Fruit fly (Drosophila melanogaster) whole organism, embryonic: ENCODE data around the gene CG43089.

Experiments used
- Adf1 ChIP-seq: fragments of 200-800 bp; sonication (Bioruptor generic); IDR thresholded peaks from 2 replicates; pipeline ENCODE4 v1.3.6; 2022; ENCODE audit warnings: missing biosample characterization, missing genetic modification characterization
- Atf3 ChIP-seq: fragments of 200-800 bp; sonication (Bioruptor generic); optimal IDR thresholded peaks from 3 replicates; lab custom pipeline; 2016; ENCODE audit warnings: missing biosample characterization, missing genetic modification characterization
- BtbVII ChIP-seq: fragments of 200-800 bp; sonication (Bioruptor generic); optimal IDR thresholded peaks from 3 replicates; lab custom pipeline; 2017; ENCODE audit warnings: missing biosample characterization, mild to moderate bottlenecking, missing genetic modification characterization
- CG10209 ChIP-seq: fragments of 200-800 bp; sonication (Bioruptor generic); optimal IDR thresholded peaks from 3 replicates; lab custom pipeline; 2017; ENCODE audit warnings: missing biosample characterization, mild to moderate bottlenecking, missing genetic modification characterization, missing genetic modification reagents
- CG11504 ChIP-seq: fragments of 200-800 bp; sonication (Bioruptor generic); optimal IDR thresholded peaks from 3 replicates; lab custom pipeline; 2019; ENCODE audit warnings: missing biosample characterization, mild to moderate bottlenecking, missing genetic modification characterization, moderate library complexity
- CG11696 ChIP-seq: fragments of 200-800 bp; sonication (Bioruptor generic); IDR thresholded peaks from 2 replicates; pipeline ENCODE4 v1.3.6; 2022; ENCODE audit warnings: missing biosample characterization, missing genetic modification characterization
- CG12104 ChIP-seq: fragments of 200-800 bp; sonication (Bioruptor generic); optimal IDR thresholded peaks from 3 replicates; lab custom pipeline; 2016; ENCODE audit warnings: missing biosample characterization, missing genetic modification characterization
- CG12744 ChIP-seq: fragments of 200-800 bp; sonication (Bioruptor generic); optimal IDR thresholded peaks from 2 replicates; lab custom pipeline; 2016; ENCODE audit warnings: missing biosample characterization, missing genetic modification characterization
- CG13624 ChIP-seq: fragments of 200-800 bp; sonication (Bioruptor generic); optimal IDR thresholded peaks from 2 replicates; lab custom pipeline; 2016; ENCODE audit warnings: missing biosample characterization, missing genetic modification characterization
- CG14441 ChIP-seq: fragments of 200-800 bp; sonication (Bioruptor generic); IDR thresholded peaks from 2 replicates; pipeline ENCODE4 v1.3.6; 2022; ENCODE audit warnings: missing biosample characterization, missing genetic modification characterization
- CG15479 ChIP-seq: fragments of 200-800 bp; sonication (Bioruptor generic); optimal IDR thresholded peaks from 3 replicates; lab custom pipeline; 2019; ENCODE audit warnings: missing biosample characterization, mild to moderate bottlenecking, missing genetic modification characterization, moderate library complexity
- CG15514 ChIP-seq: fragments of 200-800 bp; sonication (Bioruptor generic); optimal IDR thresholded peaks from 3 replicates; lab custom pipeline; 2017; ENCODE audit warnings: missing biosample characterization, missing genetic modification characterization, mild to moderate bottlenecking, moderate library complexity, missing genetic modification reagents
- CG1603 ChIP-seq: fragments of 200-800 bp; sonication (Bioruptor generic); optimal IDR thresholded peaks from 2 replicates; lab custom pipeline; 2019; ENCODE audit warnings: missing biosample characterization, mild to moderate bottlenecking, missing genetic modification characterization, moderate library complexity
- CG16863 ChIP-seq: fragments of 200-800 bp; sonication (Bioruptor generic); optimal IDR thresholded peaks from 3 replicates; lab custom pipeline; 2016; ENCODE audit warnings: missing biosample characterization, missing genetic modification characterization
- CG18764 ChIP-seq: fragments of 200-800 bp; sonication (Bioruptor generic); optimal IDR thresholded peaks from 3 replicates; lab custom pipeline; 2016; ENCODE audit warnings: missing biosample characterization, missing genetic modification characterization
- CG2129 ChIP-seq: fragments of 200-800 bp; sonication (Bioruptor generic); IDR thresholded peaks from 2 replicates; pipeline ENCODE4 v1.3.6; 2022; ENCODE audit warnings: missing biosample characterization, missing genetic modification characterization; ENCODE audit not compliant: partially characterized antibody
- CG2199 ChIP-seq: fragments of 200-800 bp; sonication (Bioruptor generic); IDR thresholded peaks from 3 replicates; pipeline ENCODE4 v1.3.6; 2022; ENCODE audit warnings: missing biosample characterization, missing genetic modification characterization
- CG31365 ChIP-seq: fragments of 200-800 bp; sonication (Bioruptor generic); optimal IDR thresholded peaks from 2 replicates; lab custom pipeline; 2018; ENCODE audit warnings: missing biosample characterization, mild to moderate bottlenecking, missing genetic modification characterization
- CG3838 ChIP-seq: fragments of 200-800 bp; sonication (Bioruptor generic); optimal IDR thresholded peaks from 3 replicates; lab custom pipeline; 2016; ENCODE audit warnings: missing biosample characterization, missing genetic modification characterization
- CG5953 ChIP-seq: fragments of 200-800 bp; sonication (Bioruptor generic); IDR thresholded peaks from 2 replicates; pipeline ENCODE4 v1.3.6; 2022; ENCODE audit warnings: missing biosample characterization, missing genetic modification characterization
- CG6654 ChIP-seq: fragments of 200-800 bp; sonication (Bioruptor generic); optimal IDR thresholded peaks from 2 replicates; lab custom pipeline; 2017; ENCODE audit warnings: missing biosample characterization, mild to moderate bottlenecking, missing genetic modification characterization
- CG6813 ChIP-seq: fragments of 200-800 bp; sonication (Bioruptor generic); optimal IDR thresholded peaks from 2 replicates; lab custom pipeline; 2017; ENCODE audit warnings: missing biosample characterization, missing genetic modification characterization, mild to moderate bottlenecking, moderate library complexity, missing genetic modification reagents
- Camta ChIP-seq: fragments of 200-800 bp; sonication (Bioruptor generic); optimal IDR thresholded peaks from 2 replicates; lab custom pipeline; 2016; ENCODE audit warnings: missing biosample characterization, missing genetic modification characterization
- Dll ChIP-seq: fragments of 200-800 bp; sonication (Bioruptor generic); IDR thresholded peaks from 4 replicates; pipeline ENCODE4 v1.3.6; 2022; ENCODE audit warnings: missing biosample characterization, missing genetic modification characterization; ENCODE audit not compliant: partially characterized antibody
- Doc2 ChIP-seq: fragments of 200-800 bp; sonication (Bioruptor generic); IDR thresholded peaks from 2 replicates; pipeline ENCODE4 v1.3.6; 2022; ENCODE audit warnings: missing biosample characterization, missing genetic modification characterization
- Drgx ChIP-seq: fragments of 200-800 bp; sonication (Bioruptor generic); IDR thresholded peaks from 2 replicates; pipeline ENCODE4 v1.3.6; 2022; ENCODE audit warnings: missing biosample characterization, missing genetic modification characterization
- E2f2 ChIP-seq: fragments of 200-800 bp; sonication (Bioruptor generic); IDR thresholded peaks from 2 replicates; pipeline ENCODE4 v1.3.6; 2022; ENCODE audit warnings: missing biosample characterization, missing genetic modification characterization
- HHEX ChIP-seq: fragments of 200-800 bp; sonication (Bioruptor generic); optimal IDR thresholded peaks from 3 replicates; lab custom pipeline; 2017; ENCODE audit warnings: missing biosample characterization, mild to moderate bottlenecking, missing genetic modification characterization, missing genetic modification reagents
- Myb ChIP-seq: fragments of 200-800 bp; sonication (Bioruptor generic); optimal IDR thresholded peaks from 2 replicates; lab custom pipeline; 2016; ENCODE audit warnings: missing biosample characterization, missing genetic modification characterization
- caup ChIP-seq: fragments of 200-800 bp; sonication (Bioruptor generic); optimal IDR thresholded peaks from 3 replicates; lab custom pipeline; 2017; ENCODE audit warnings: missing biosample characterization, mild to moderate bottlenecking, missing genetic modification characterization, moderate library complexity; ENCODE audit not compliant: severe bottlenecking
- chn ChIP-seq: fragments of 200-800 bp; sonication (Bioruptor generic); optimal IDR thresholded peaks from 2 replicates; lab custom pipeline; 2016; ENCODE audit warnings: missing biosample characterization, missing genetic modification characterization
- danr ChIP-seq: fragments of 200-800 bp; sonication (Bioruptor generic); IDR thresholded peaks from 2 replicates; pipeline ENCODE4 v1.3.6; 2022; ENCODE audit warnings: missing biosample characterization, missing genetic modification characterization
- dmrt99B ChIP-seq: fragments of 200-800 bp; sonication (Bioruptor generic); optimal IDR thresholded peaks from 2 replicates; lab custom pipeline; 2018; ENCODE audit warnings: missing biosample characterization, mild to moderate bottlenecking, missing genetic modification characterization, moderate library complexity
- fd64A ChIP-seq: fragments of 200-800 bp; sonication (Bioruptor generic); optimal IDR thresholded peaks from 3 replicates; lab custom pipeline; 2018; ENCODE audit warnings: missing biosample characterization, mild to moderate bottlenecking, missing genetic modification characterization
- fu2 ChIP-seq: fragments of 200-800 bp; sonication (Bioruptor generic); optimal IDR thresholded peaks from 2 replicates; lab custom pipeline; 2016; ENCODE audit warnings: missing biosample characterization, missing genetic modification characterization
- grn ChIP-seq: fragments of 200-800 bp; sonication (Bioruptor generic); optimal IDR thresholded peaks from 3 replicates; lab custom pipeline; 2017; ENCODE audit warnings: missing biosample characterization, missing genetic modification characterization
- gt ChIP-seq: fragments of 200-800 bp; sonication (Bioruptor generic); IDR thresholded peaks from 2 replicates; pipeline ENCODE4 v1.3.6; 2022; ENCODE audit warnings: missing biosample characterization, missing genetic modification characterization
- kay ChIP-seq: fragments of 200-800 bp; sonication (Bioruptor generic); optimal IDR thresholded peaks from 2 replicates; lab custom pipeline; 2016; ENCODE audit warnings: missing biosample characterization, missing genetic modification characterization
- lab ChIP-seq: fragments of 200-800 bp; sonication (Bioruptor generic); optimal IDR thresholded peaks from 3 replicates; lab custom pipeline; 2017; ENCODE audit warnings: missing biosample characterization, missing genetic modification characterization, mild to moderate bottlenecking, moderate library complexity, missing genetic modification reagents
- mam ChIP-seq: fragments of 200-800 bp; sonication (Bioruptor generic); optimal IDR thresholded peaks from 3 replicates; lab custom pipeline; 2016; ENCODE audit warnings: missing biosample characterization, missing genetic modification characterization
- salm ChIP-seq: fragments of 200-800 bp; sonication (Bioruptor generic); optimal IDR thresholded peaks from 2 replicates; lab custom pipeline; 2018; ENCODE audit warnings: missing biosample characterization, mild to moderate bottlenecking, missing genetic modification characterization
- sd ChIP-seq: fragments of 200-800 bp; sonication (Bioruptor generic); optimal IDR thresholded peaks from 3 replicates; lab custom pipeline; 2018; ENCODE audit warnings: missing biosample characterization, mild to moderate bottlenecking, missing genetic modification characterization, moderate library complexity
- sob ChIP-seq: fragments of 200-800 bp; sonication (Bioruptor generic); IDR thresholded peaks from 2 replicates; pipeline ENCODE4 v1.3.6; 2022; ENCODE audit warnings: missing biosample characterization, missing genetic modification characterization
- sr ChIP-seq: fragments of 200-800 bp; sonication (Bioruptor generic); IDR thresholded peaks from 3 replicates; pipeline ENCODE4 v1.3.6; 2022; ENCODE audit warnings: missing biosample characterization, missing genetic modification characterization
- trh ChIP-seq: fragments of 200-800 bp; sonication (Bioruptor generic); optimal IDR thresholded peaks from 2 replicates; lab custom pipeline; 2016; ENCODE audit warnings: missing biosample characterization, missing genetic modification characterization
- usp ChIP-seq: fragments of >200 bp; optimal IDR thresholded peaks from 2 replicates; lab custom pipeline; 2017; ENCODE audit warnings: missing biosample characterization, missing genetic modification characterization
- vnd ChIP-seq: fragments of 200-800 bp; sonication (Bioruptor generic); IDR thresholded peaks from 3 replicates; pipeline ENCODE4 v1.3.6; 2022; ENCODE audit warnings: missing biosample characterization, missing genetic modification characterization; ENCODE audit not compliant: partially characterized antibody

The CG43089 gene

dm6 chr3L:3686274-3686673 is 27.6 kb upstream of the CG43089 start:
- TF ChIP-seq fd64A, result no peak
- TF ChIP-seq Drgx (GFP tag; lab: Robert Waterston, UW), result peak; percentile 51; the same call in 1 of the 2 replicates

DNA sequence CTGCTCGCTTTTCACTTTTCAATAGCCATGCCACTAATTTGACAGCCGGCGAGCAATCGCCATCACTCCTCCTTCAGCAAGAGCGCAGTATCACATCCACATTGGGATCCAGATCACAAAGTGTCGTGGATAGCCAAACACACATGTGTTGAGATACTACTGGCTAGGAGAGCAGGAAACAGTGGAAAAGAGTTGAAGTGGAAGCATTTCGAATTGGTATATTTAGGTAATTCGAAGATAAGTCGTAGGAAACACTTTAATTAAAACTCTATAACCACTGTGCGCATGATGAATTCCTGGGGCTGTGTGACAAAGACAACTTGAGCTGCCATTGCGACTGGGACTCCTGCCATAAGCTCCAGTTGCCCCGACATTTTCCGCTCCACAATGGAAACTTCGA is 23.7 kb upstream of the CG43089 start:
- TF ChIP-seq CG2129 (GFP tag; lab: Robert Waterston, UW), result no peak
- no peak for TF ChIP-seq CG5953 (GFP tag; lab: Robert Waterston, UW)
- peak; percentile 14; the same call in 1 of the 2 replicates for TF ChIP-seq gt (GFP tag; lab: Robert Waterston, UW)
- peak; percentile 25; the same call in 1 of the 2 replicates for TF ChIP-seq Drgx (GFP tag; lab: Robert Waterston, UW)
- TF ChIP-seq fu2, result no peak
- no peak for TF ChIP-seq chn (GFP tag; lab: Kevin White, UChicago)

dm6 chr3L:3691639-3692038 is 22.2 kb upstream of the CG43089 start:
- TF ChIP-seq Camta, result no peak
- TF ChIP-seq CG31365 (tag; lab: Kevin White, UChicago), result no peak
- no peak for TF ChIP-seq Doc2 (GFP tag; lab: Robert Waterston, UW)
- peak; percentile 20; the same call in 1 of the 2 replicates for TF ChIP-seq CG14441 (GFP tag; lab: Robert Waterston, UW)
- TF ChIP-seq CG6813 (GFP tag; lab: Kevin White, UChicago), result peak; percentile 22
- no peak for TF ChIP-seq CG10209
- no peak for TF ChIP-seq CG3838
- TF ChIP-seq kay (GFP tag; lab: Kevin White, UChicago), result no peak
- 0 out of 2 replicates have a peak, but pooled peaks have one; percentile 9 for TF ChIP-seq E2f2
- TF ChIP-seq CG13624 (GFP tag; lab: Kevin White, UChicago), result no peak
- peak; percentile 0 for TF ChIP-seq CG15514 (GFP tag; lab: Kevin White, UChicago)
- TF ChIP-seq trh (GFP tag; lab: Kevin White, UChicago), result no peak
- peak; percentile 49 for TF ChIP-seq BtbVII
- peak; percentile 15 for TF ChIP-seq HHEX (GFP tag; lab: Kevin White, UChicago)
- peak; percentile 37 for TF ChIP-seq lab (GFP tag; lab: Kevin White, UChicago)
- no peak for TF ChIP-seq CG12104 (GFP tag; lab: Kevin White, UChicago)
- TF ChIP-seq salm (tag; lab: Kevin White, UChicago), result peak; percentile 16
- TF ChIP-seq CG18764 (GFP tag; lab: Kevin White, UChicago), result no peak
- no peak for TF ChIP-seq grn
- peak; percentile 12 for TF ChIP-seq caup (GFP tag; lab: Kevin White, UChicago)
- no peak for TF ChIP-seq mam (GFP tag; lab: Kevin White, UChicago)
- no peak for TF ChIP-seq vnd (GFP tag; lab: Robert Waterston, UW)
- TF ChIP-seq CG12744 (GFP tag; lab: Kevin White, UChicago), result no peak
- TF ChIP-seq Atf3 (GFP tag; lab: Kevin White, UChicago), result no peak
- no peak for TF ChIP-seq CG6654 (GFP tag; lab: Kevin White, UChicago)
- peak; percentile 63 for TF ChIP-seq sd
- peak; percentile 23 for TF ChIP-seq CG11504
- TF ChIP-seq Adf1 (GFP tag; lab: Robert Waterston, UW), result no peak
- TF ChIP-seq CG16863 (GFP tag; lab: Kevin White, UChicago), result no peak
- no peak for TF ChIP-seq CG1603 (tag; lab: Kevin White, UChicago)
- TF ChIP-seq usp, result no peak
- no peak for TF ChIP-seq Myb (GFP tag; lab: Kevin White, UChicago)
- TF ChIP-seq sr (GFP tag; lab: Robert Waterston, UW), result no peak
- 0 out of 2 replicates have a peak, but pooled peaks have one; percentile 29 for TF ChIP-seq sob
- TF ChIP-seq CG15479 (GFP tag; lab: Kevin White, UChicago), result no peak
- TF ChIP-seq CG11696 (GFP tag; lab: Robert Waterston, UW), result no peak
- no peak for TF ChIP-seq danr (GFP tag; lab: Robert Waterston, UW)
- no peak for TF ChIP-seq Dll (GFP tag; lab: Robert Waterston, UW)
- no peak for TF ChIP-seq CG2199
- TF ChIP-seq chn (GFP tag; lab: Kevin White, UChicago), result no peak
- TF ChIP-seq dmrt99B, result peak; percentile 18
